Fruit fly (Drosophila melanogaster) whole organism, wandering third instar larva: Measurements from ENCODE around the gene CG13398.

ENCODE experiments used
- Abd-B ChIP-seq: fragments of >200 bp; optimal IDR thresholded peaks from 2 replicates; lab custom pipeline; 2017; ENCODE audit warnings: missing biosample characterization, missing genetic modification characterization
- CG32264 ChIP-seq: fragments of 200-800 bp; sonication (Bioruptor generic); optimal IDR thresholded peaks from 2 replicates; lab custom pipeline; 2016; ENCODE audit warnings: missing biosample characterization, missing genetic modification characterization
- CrebA ChIP-seq: fragments of 200-800 bp; sonication (Bioruptor generic); optimal IDR thresholded peaks from 2 replicates; lab custom pipeline; 2016; ENCODE audit warnings: missing biosample characterization, mild to moderate bottlenecking, missing genetic modification characterization, borderline replicate concordance
- Dfd ChIP-seq: fragments of >200 bp; optimal IDR thresholded peaks from 2 replicates; lab custom pipeline; 2017; ENCODE audit warnings: missing biosample characterization, missing genetic modification characterization
- Dif ChIP-seq: fragments of 200-275, 200-300 bp; sonication (Bioruptor generic); optimal IDR thresholded peaks from 2 replicates; lab custom pipeline; 2018; ENCODE audit warnings: missing biosample characterization, missing genetic modification characterization; ENCODE audit not compliant: partially characterized antibody
- HLH106 ChIP-seq: fragments of 200-800 bp; optimal IDR thresholded peaks from 3 replicates; lab custom pipeline; 2019; ENCODE audit warnings: missing biosample characterization, mild to moderate bottlenecking, missing genetic modification characterization, moderate library complexity
- Hnf4 ChIP-seq: fragments of 200-800 bp; sonication (Bioruptor generic); optimal IDR thresholded peaks from 2 replicates; lab custom pipeline; 2016; ENCODE audit warnings: missing biosample characterization, mild to moderate bottlenecking, missing genetic modification characterization
- Hr83 ChIP-seq: fragments of 200-300 bp; sonication (Bioruptor generic); optimal IDR thresholded peaks from 2 replicates; lab custom pipeline; 2016; ENCODE audit warnings: missing biosample characterization, mild to moderate bottlenecking, missing genetic modification characterization, moderate library complexity; ENCODE audit not compliant: poor library complexity, severe bottlenecking
- Jra ChIP-seq: sonication (Bioruptor generic); optimal IDR thresholded peaks from 2 replicates; lab custom pipeline; 2016; ENCODE audit warnings: missing biosample characterization, missing genetic modification characterization
- Mio ChIP-seq: sonication (Bioruptor generic); optimal IDR thresholded peaks from 2 replicates; lab custom pipeline; 2016; ENCODE audit warnings: missing biosample characterization, missing genetic modification characterization
- Myc ChIP-seq: fragments of >200 bp; optimal IDR thresholded peaks from 2 replicates; lab custom pipeline; 2017
- N ChIP-seq: fragments of >200 bp; optimal IDR thresholded peaks from 2 replicates; lab custom pipeline; 2018; ENCODE audit warnings: missing biosample characterization, missing external identifiers, missing genetic modification characterization
- OdsH ChIP-seq: fragments of 200-800 bp; sonication (Bioruptor generic); optimal IDR thresholded peaks from 2 replicates; lab custom pipeline; 2016; ENCODE audit warnings: missing biosample characterization, mild to moderate bottlenecking, missing genetic modification characterization
- Rel ChIP-seq, 2 experiments: fragments of 200-800 bp; sonication (Bioruptor generic) in 1 of 2; optimal IDR thresholded peaks; 2 replicates in 1 of 2; 3 replicates in 1 of 2; lab custom pipeline; 2016 to 2019; ENCODE audit warnings: mild to moderate bottlenecking in 2 of 2, missing biosample characterization in 2 of 2, missing genetic modification characterization in 2 of 2, moderate library complexity in 1 of 2
- Sp1 ChIP-seq: fragments of 200-800 bp; sonication (Bioruptor generic); optimal IDR thresholded peaks from 3 replicates; lab custom pipeline; 2019; ENCODE audit warnings: missing biosample characterization, mild to moderate bottlenecking, missing genetic modification characterization, moderate library complexity
- Vsx2 ChIP-seq: fragments of 200-300, 225-300 bp; sonication (Bioruptor generic); optimal IDR thresholded peaks from 2 replicates; lab custom pipeline; 2018; ENCODE audit warnings: missing biosample characterization, missing genetic modification characterization; ENCODE audit not compliant: partially characterized antibody
- br ChIP-seq: fragments of 200-800 bp; sonication (Bioruptor generic); optimal IDR thresholded peaks from 2 replicates; lab custom pipeline; 2016; ENCODE audit warnings: missing biosample characterization, missing genetic modification characterization
- brk ChIP-seq: fragments of 200-800 bp; sonication (Bioruptor generic); optimal IDR thresholded peaks from 2 replicates; lab custom pipeline; 2016; ENCODE audit warnings: missing biosample characterization, mild to moderate bottlenecking, missing genetic modification characterization
- dl ChIP-seq, 2 experiments: fragments of 175-275, 200-275 bp in 1 of 2; fragments of 200-275 bp in 1 of 2; sonication (Bioruptor generic); optimal IDR thresholded peaks; lab custom pipeline; 2018; ENCODE audit warnings: mild to moderate bottlenecking in 2 of 2, missing biosample characterization in 2 of 2, missing genetic modification characterization in 2 of 2, moderate library complexity in 2 of 2; ENCODE audit not compliant: partially characterized antibody in 2 of 2, insufficient read depth in 1 of 2
- dmrt93B ChIP-seq: fragments of 200-800 bp; sonication (Bioruptor generic); optimal IDR thresholded peaks from 2 replicates; lab custom pipeline; 2018; ENCODE audit warnings: missing biosample characterization, mild to moderate bottlenecking, missing genetic modification characterization
- dsf ChIP-seq: sonication (Bioruptor generic); optimal IDR thresholded peaks from 2 replicates; lab custom pipeline; 2016; ENCODE audit warnings: missing biosample characterization, missing genetic modification characterization, borderline replicate concordance
- ey ChIP-seq: fragments of 200-800 bp; sonication (Bioruptor generic); optimal IDR thresholded peaks from 2 replicates; lab custom pipeline; 2016; ENCODE audit warnings: missing biosample characterization, missing genetic modification characterization
- foxo ChIP-seq, 2 experiments: fragments of 200-800 bp; sonication (Bioruptor generic); optimal IDR thresholded peaks; 2 replicates in 1 of 2; 3 replicates in 1 of 2; lab custom pipeline; 2016 to 2017; ENCODE audit warnings: missing biosample characterization in 2 of 2, missing genetic modification characterization in 2 of 2
- h ChIP-seq: fragments of 200-800 bp; sonication (Bioruptor generic); optimal IDR thresholded peaks from 3 replicates; lab custom pipeline; 2016; ENCODE audit warnings: missing biosample characterization, mild to moderate bottlenecking, missing genetic modification characterization
- jim ChIP-seq: fragments of 175-275, 200-325 bp; sonication (Bioruptor generic); optimal IDR thresholded peaks from 2 replicates; lab custom pipeline; 2016; ENCODE audit warnings: missing biosample characterization, mild to moderate bottlenecking, missing genetic modification characterization
- lola ChIP-seq: fragments of >200 bp; optimal IDR thresholded peaks from 2 replicates; lab custom pipeline; 2017; ENCODE audit warnings: missing biosample characterization, missing genetic modification characterization
- pan ChIP-seq: fragments of >200 bp; optimal IDR thresholded peaks from 2 replicates; lab custom pipeline; 2017
- psq ChIP-seq: fragments of 200-800 bp; sonication (Bioruptor generic); optimal IDR thresholded peaks from 3 replicates; lab custom pipeline; 2017; ENCODE audit warnings: missing biosample characterization, mild to moderate bottlenecking, missing genetic modification characterization, moderate library complexity
- rgr ChIP-seq: fragments of 200-800 bp; sonication (Bioruptor generic); optimal IDR thresholded peaks from 3 replicates; lab custom pipeline; 2016; ENCODE audit warnings: missing biosample characterization, mild to moderate bottlenecking, missing genetic modification characterization
- sage ChIP-seq: fragments of 200-800 bp; sonication (Bioruptor generic); optimal IDR thresholded peaks from 2 replicates; lab custom pipeline; 2016; ENCODE audit warnings: missing biosample characterization, mild to moderate bottlenecking, missing genetic modification characterization
- tai ChIP-seq: sonication (Bioruptor generic); optimal IDR thresholded peaks from 2 replicates; lab custom pipeline; 2016; ENCODE audit warnings: missing biosample characterization, missing genetic modification characterization
- usp ChIP-seq: fragments of >200 bp; optimal IDR thresholded peaks from 2 replicates; lab custom pipeline; 2017; ENCODE audit warnings: missing biosample characterization, missing genetic modification characterization
- woc ChIP-seq: sonication (Bioruptor generic); optimal IDR thresholded peaks from 2 replicates; lab custom pipeline; 2016; ENCODE audit warnings: missing biosample characterization, mild to moderate bottlenecking, missing genetic modification characterization

CG13398 gene

dm6 chr2L:8423460-8424089, 8.5 kb upstream of the CG13398 start (continued):
- TF ChIP-seq OdsH (GFP tag; lab: Kevin White, UChicago), result peak; percentile 43
- peak; percentile 59 for TF ChIP-seq Hnf4 (GFP tag; lab: Kevin White, UChicago)
- peak; percentile 59 for TF ChIP-seq Myc (lab: Kevin White, UChicago)
- no peak for TF ChIP-seq dmrt93B
- TF ChIP-seq CrebA, result no peak
- no peak for TF ChIP-seq Abd-B (GFP tag; lab: Kevin White, UChicago)
- peak; percentile 23 for TF ChIP-seq rgr (GFP tag; lab: Kevin White, UChicago)
- TF ChIP-seq usp (GFP tag; lab: Kevin White, UChicago), result no peak

DNA sequence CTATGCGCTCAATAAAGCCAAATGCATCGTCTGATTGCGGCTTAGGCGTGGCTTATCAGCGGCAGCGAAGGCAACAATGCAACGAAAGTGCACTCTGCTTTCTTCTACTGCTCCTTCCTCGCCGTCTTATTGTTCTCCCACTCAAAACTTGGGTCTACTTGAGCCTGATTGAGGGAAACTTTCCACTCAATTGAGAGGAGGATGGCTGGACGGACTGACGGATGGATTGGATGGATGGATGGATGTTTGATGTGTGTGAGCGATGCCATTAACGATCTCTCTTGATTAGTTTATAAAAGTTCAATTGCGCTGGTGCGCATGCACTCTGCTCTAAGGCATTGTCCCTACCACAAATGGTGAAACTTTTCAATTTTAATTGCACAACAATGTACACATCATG, 8.0 kb upstream of the CG13398 start:
- TF ChIP-seq dmrt93B, result no peak
- TF ChIP-seq OdsH (GFP tag; lab: Kevin White, UChicago), result no peak
- TF ChIP-seq Myc (lab: Kevin White, UChicago), result no peak
- TF ChIP-seq woc, result no peak
- TF ChIP-seq tai (GFP tag; lab: Kevin White, UChicago), result no peak
- TF ChIP-seq HLH106, result no peak
- no peak for TF ChIP-seq CG32264
- no peak for TF ChIP-seq Hnf4 (GFP tag; lab: Kevin White, UChicago)
- no peak for TF ChIP-seq ey
- no peak for TF ChIP-seq Sp1

DNA sequence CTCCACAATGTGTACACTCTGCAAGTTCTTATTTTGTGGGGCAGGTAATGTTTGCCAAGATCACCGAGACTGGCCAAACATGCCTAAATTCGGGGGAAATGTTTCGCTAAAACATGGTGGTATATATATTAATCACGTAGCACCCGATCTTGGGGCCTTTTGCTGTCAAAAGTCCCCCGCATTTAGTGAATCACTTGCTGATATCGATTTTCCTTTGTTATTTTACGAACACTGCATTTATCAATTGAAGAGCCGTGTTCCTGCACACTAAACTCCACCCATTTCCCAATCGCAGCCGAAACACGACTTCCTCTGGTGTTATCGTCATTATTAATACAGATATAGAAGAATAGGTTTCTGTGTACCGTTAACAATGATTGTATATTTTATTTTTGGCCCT, 6.7 kb upstream of the CG13398 start:
- no peak for TF ChIP-seq Abd-B (GFP tag; lab: Kevin White, UChicago)
- no peak for TF ChIP-seq Rel (GFP tag; optimal IDR thresholded peaks at IDR 0.05; lab: Kevin White, UChicago)
- TF ChIP-seq Rel (tag; optimal IDR thresholded peaks at IDR 0.05; lab: Kevin White, UChicago), result peak; percentile 92
- TF ChIP-seq foxo (GFP tag; optimal IDR thresholded peaks at IDR 0.05; lab: Kevin White, UChicago), result no peak
- TF ChIP-seq Dfd (GFP tag; lab: Kevin White, UChicago), result no peak
- TF ChIP-seq brk (GFP tag; lab: Kevin White, UChicago), result no peak
- TF ChIP-seq Myc (lab: Kevin White, UChicago), result no peak
- TF ChIP-seq CrebA, result no peak
- TF ChIP-seq sage, result no peak

DNA sequence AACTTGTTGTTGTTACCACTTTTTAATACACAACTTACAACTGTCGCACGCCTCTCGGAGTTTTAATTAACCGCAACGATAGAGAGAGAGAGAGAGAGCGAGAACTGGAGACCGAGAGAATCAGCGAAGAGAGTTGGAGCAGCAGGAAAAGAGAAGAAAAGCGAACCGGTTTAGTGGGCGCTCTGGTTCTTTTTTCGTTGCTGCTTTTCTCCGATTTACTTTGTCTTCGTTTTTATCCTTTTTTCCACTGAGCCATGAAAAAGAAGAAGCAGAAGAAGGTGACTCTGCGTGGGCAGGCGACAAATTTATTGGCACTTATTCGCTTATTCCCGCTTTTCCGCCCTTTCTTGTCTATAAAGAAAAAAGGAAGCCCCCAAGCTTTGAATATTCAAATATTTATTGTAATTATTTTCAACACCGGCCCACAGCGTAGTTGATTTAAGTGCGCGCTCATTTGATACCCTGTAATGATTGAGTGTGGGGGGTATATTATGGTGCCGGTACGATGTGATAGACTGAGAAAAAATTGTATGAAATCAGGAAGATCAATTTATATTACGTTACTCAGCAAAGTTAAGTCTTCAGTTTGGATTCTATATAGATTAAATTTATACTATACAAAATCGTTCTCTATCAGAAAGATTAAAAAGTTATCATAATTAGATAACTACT, 5.3 kb upstream of the CG13398 start:
- TF ChIP-seq dl (GFP tag; optimal IDR thresholded peaks at IDR 0.05; lab: Kevin White, UChicago; ENCODE audit: insufficient read depth in 1 of 2, partially characterized antibody in 2 of 2) (peak; percentile 31 to 83), Vsx2 (GFP tag; lab: Kevin White, UChicago) (peak; percentile 76), Mio (no peak), Abd-B (GFP tag; lab: Kevin White, UChicago) (no peak), pan (lab: Kevin White, UChicago) (no peak), woc (no peak), jim (GFP tag; lab: Kevin White, UChicago) (no peak), CG32264 (no peak), psq (GFP tag; lab: Kevin White, UChicago) (peak; percentile 59), Jra (GFP tag; lab: Kevin White, UChicago) (no peak), dsf (GFP tag; lab: Kevin White, UChicago) (no peak), OdsH (GFP tag; lab: Kevin White, UChicago) (no peak), Dif (GFP tag; lab: Kevin White, UChicago) (peak; percentile 76), N (no peak), tai (GFP tag; lab: Kevin White, UChicago) (no peak), br (GFP tag; lab: Kevin White, UChicago) (no peak), foxo (GFP tag; optimal IDR thresholded peaks at IDR 0.05; lab: Kevin White, UChicago) (no peak), lola (no peak), h (GFP tag; lab: Kevin White, UChicago) (no peak), Hr83 (GFP tag; lab: Kevin White, UChicago) (no peak), usp (GFP tag; lab: Kevin White, UChicago) (no peak), Dfd (GFP tag; lab: Kevin White, UChicago) (no peak), rgr (GFP tag; lab: Kevin White, UChicago) (no peak)
